Worm (Caenorhabditis elegans) whole organism, L1 larva: ENCODE data around the gene C29E4.12.
A peak's percentile ranks its signal among the peaks of the same experiment; 100 is the strongest.

ENCODE experiments used
- C16A3.4 ChIP-seq: fragments of 150-350 bp; optimal IDR thresholded peaks from 2 replicates; lab custom pipeline; 2014; ENCODE audit warnings: missing biosample characterization, missing genetic modification characterization
- C34B4.2 ChIP-seq: sonication (generic microtip); optimal IDR thresholded peaks from 2 replicates; lab custom pipeline; 2017; ENCODE audit warnings: mild to moderate bottlenecking, missing genetic modification characterization, missing compliant biosample characterization
- F16B12.6 ChIP-seq: fragments of 150-350 bp; optimal IDR thresholded peaks from 2 replicates; lab custom pipeline; 2014; ENCODE audit warnings: missing biosample characterization, missing genetic modification characterization
- aha-1 ChIP-seq: fragments of 150-350 bp; optimal IDR thresholded peaks from 2 replicates; lab custom pipeline; 2014; ENCODE audit warnings: missing biosample characterization, missing genetic modification characterization
- alr-1 ChIP-seq: fragments of 200-800 bp; sonication (Bioruptor generic); optimal IDR thresholded peaks from 2 replicates; lab custom pipeline; 2018; ENCODE audit warnings: borderline replicate concordance, mild to moderate bottlenecking, missing genetic modification characterization, missing compliant biosample characterization
- aly-2 ChIP-seq: fragments of 150-350 bp; optimal IDR thresholded peaks from 2 replicates; lab custom pipeline; 2014; ENCODE audit warnings: missing biosample characterization, missing genetic modification characterization
- blmp-1 ChIP-seq: fragments of 150-350 bp; optimal IDR thresholded peaks from 2 replicates; lab custom pipeline; 2014; ENCODE audit warnings: missing biosample characterization, missing genetic modification characterization
- ceh-8 ChIP-seq: fragments of 200-800 bp; sonication (Bioruptor generic); optimal IDR thresholded peaks from 2 replicates; lab custom pipeline; 2018; ENCODE audit warnings: mild to moderate bottlenecking, missing genetic modification characterization, moderate library complexity, missing compliant biosample characterization
- ceh-82 ChIP-seq, 3 experiments: fragments of 150-350 bp in 1 of 3; sonication (generic microtip) in 2 of 3; optimal IDR thresholded peaks; 2 replicates each; lab custom pipeline; 2014 to 2017; ENCODE audit warnings: missing biosample characterization in 3 of 3, missing genetic modification characterization in 3 of 3
- ceh-88 ChIP-seq: fragments of 200-800 bp; sonication (Bioruptor generic); IDR thresholded peaks from 2 replicates; pipeline ENCODE4 v1.3.6; 2022; ENCODE audit warnings: missing genetic modification characterization, missing compliant biosample characterization
- ces-1 ChIP-seq: fragments of 150-350 bp; optimal IDR thresholded peaks from 2 replicates; lab custom pipeline; 2014; ENCODE audit warnings: missing biosample characterization, missing genetic modification reagents, missing genetic modification characterization
- dpl-1 ChIP-seq, 3 experiments: fragments of 150-350 bp in 2 of 3; sonication (generic microtip) in 1 of 3; optimal IDR thresholded peaks; 2 replicates each; lab custom pipeline; 2014 to 2017; ENCODE audit warnings: missing biosample characterization in 3 of 3, missing genetic modification characterization in 3 of 3, missing genetic modification reagents in 3 of 3
- efl-1 ChIP-seq, 4 experiments: fragments of 150-350 bp; optimal IDR thresholded peaks in 3 of 4; peaks in 1 of 4; 1 replicate in 1 of 4; 2 replicates in 3 of 4; lab custom pipeline; 2014; ENCODE audit warnings: missing biosample characterization in 2 of 4, missing genetic modification characterization in 2 of 4, missing genetic modification reagents in 2 of 4
- efl-3 ChIP-seq: fragments of 200-800 bp; sonication (Bioruptor generic); optimal IDR thresholded peaks from 2 replicates; lab custom pipeline; 2018; ENCODE audit warnings: mild to moderate bottlenecking, missing genetic modification characterization, missing compliant biosample characterization
- egl-27 ChIP-seq, 2 experiments: fragments of 150-350 bp in 1 of 2; sonication (generic microtip); optimal IDR thresholded peaks; 3 replicates each; lab custom pipeline; 2017 to 2018; ENCODE audit warnings: missing biosample characterization in 2 of 2, missing genetic modification characterization in 2 of 2, missing genetic modification reagents in 2 of 2
- elt-2 ChIP-seq: sonication (generic microtip); optimal IDR thresholded peaks from 2 replicates; lab custom pipeline; 2016; ENCODE audit warnings: missing genetic modification characterization, mild to moderate bottlenecking, inconsistent platforms, missing compliant biosample characterization, missing genetic modification reagents
- elt-3 ChIP-seq, 6 experiments: fragments of 150-350 bp in 1 of 6; sonication (generic microtip); optimal IDR thresholded peaks; 2 replicates each; lab custom pipeline; 2017 to 2018; ENCODE audit warnings: missing biosample characterization in 6 of 6, missing genetic modification characterization in 6 of 6, inconsistent platforms in 1 of 6
- ets-5 ChIP-seq: fragments of 200-800 bp; sonication (Bioruptor generic); IDR thresholded peaks from 2 replicates; pipeline ENCODE4 v1.3.6; 2022; ENCODE audit warnings: missing genetic modification characterization, missing compliant biosample characterization
- fkh-4 ChIP-seq: sonication (generic microtip); optimal IDR thresholded peaks from 2 replicates; lab custom pipeline; 2016; ENCODE audit warnings: missing compliant biosample characterization, missing genetic modification characterization, borderline replicate concordance
- fkh-8 ChIP-seq: sonication (generic microtip); optimal IDR thresholded peaks from 2 replicates; lab custom pipeline; 2016; ENCODE audit warnings: mild to moderate bottlenecking, missing genetic modification characterization, missing compliant biosample characterization
- fos-1 ChIP-seq: fragments of 150-350 bp; optimal IDR thresholded peaks from 2 replicates; lab custom pipeline; 2014; ENCODE audit warnings: missing biosample characterization, missing genetic modification characterization
- grh-1 ChIP-seq: fragments of 200-800 bp; sonication (Bioruptor generic); IDR thresholded peaks from 2 replicates; pipeline ENCODE4 v1.3.6; 2022; ENCODE audit warnings: missing genetic modification reagents, missing genetic modification characterization, missing compliant biosample characterization
- hlh-4 ChIP-seq: sonication (generic microtip); optimal IDR thresholded peaks from 2 replicates; lab custom pipeline; 2016; ENCODE audit warnings: mild to moderate bottlenecking, missing genetic modification characterization, missing compliant biosample characterization
- isw-1 ChIP-seq: fragments of 200-800 bp; sonication (Bioruptor generic); IDR thresholded peaks from 2 replicates; pipeline ENCODE4 v1.3.6; 2022; ENCODE audit warnings: missing genetic modification characterization, missing compliant biosample characterization
- lin-15B ChIP-seq: fragments of 150-350 bp; sonication (generic microtip); optimal IDR thresholded peaks from 3 replicates; lab custom pipeline; 2014; ENCODE audit warnings: missing biosample characterization, missing genetic modification characterization
- lin-35 ChIP-seq, 2 experiments: fragments of 150-350 bp; optimal IDR thresholded peaks; 2 replicates each; lab custom pipeline; 2014; ENCODE audit warnings: missing biosample characterization in 2 of 2, missing genetic modification characterization in 2 of 2, missing genetic modification reagents in 2 of 2
- lin-39 ChIP-seq: fragments of 150-350 bp; optimal IDR thresholded peaks from 2 replicates; lab custom pipeline; 2014; ENCODE audit warnings: missing biosample characterization, missing genetic modification reagents, missing genetic modification characterization
- lir-3 ChIP-seq: sonication (generic microtip); optimal IDR thresholded peaks from 2 replicates; lab custom pipeline; 2016; ENCODE audit warnings: mild to moderate bottlenecking, missing genetic modification characterization, moderate library complexity, missing compliant biosample characterization; ENCODE audit not compliant: poor library complexity
- lsy-2 ChIP-seq, 2 experiments: fragments of 150-350 bp; optimal IDR thresholded peaks; 2 replicates each; lab custom pipeline; 2014; ENCODE audit warnings: missing biosample characterization in 2 of 2, missing genetic modification characterization in 2 of 2
- mep-1 ChIP-seq: fragments of 150-350 bp; optimal IDR thresholded peaks from 2 replicates; lab custom pipeline; 2014; ENCODE audit warnings: missing biosample characterization, missing genetic modification characterization
- nhr-19 ChIP-seq: fragments of 200-800 bp; sonication (Bioruptor generic); conservative IDR thresholded peaks from 2 replicates; pipeline ENCODE4 v1.3.6; 2022; ENCODE audit warnings: missing genetic modification characterization, missing compliant biosample characterization
- nhr-20 ChIP-seq: sonication (generic microtip); optimal IDR thresholded peaks from 2 replicates; lab custom pipeline; 2016; ENCODE audit warnings: mild to moderate bottlenecking, missing genetic modification characterization, missing compliant biosample characterization
- nhr-47 ChIP-seq: sonication (generic microtip); optimal IDR thresholded peaks from 2 replicates; lab custom pipeline; 2016; ENCODE audit warnings: mild to moderate bottlenecking, missing genetic modification characterization, moderate library complexity, missing compliant biosample characterization
- nhr-84 ChIP-seq: sonication (generic microtip); optimal IDR thresholded peaks from 2 replicates; lab custom pipeline; 2017; ENCODE audit warnings: missing biosample characterization, missing genetic modification characterization
- nhr-85 ChIP-seq: sonication (generic microtip); peaks from one replicate; lab custom pipeline; 2016; ENCODE audit warnings: missing genetic modification characterization, inconsistent platforms, missing compliant biosample characterization
- pag-3 ChIP-seq: sonication (generic microtip); optimal IDR thresholded peaks from 2 replicates; lab custom pipeline; 2017; ENCODE audit warnings: missing genetic modification characterization, mild to moderate bottlenecking, missing compliant biosample characterization, antibody characterized with exemption, borderline replicate concordance; ENCODE audit not compliant: insufficient read depth
- pqm-1 ChIP-seq: sonication (generic microtip); optimal IDR thresholded peaks from 3 replicates; lab custom pipeline; 2017; ENCODE audit warnings: missing biosample characterization, missing genetic modification characterization
- sptf-1 ChIP-seq: fragments of 150-350 bp; optimal IDR thresholded peaks from 2 replicates; lab custom pipeline; 2014; ENCODE audit warnings: missing biosample characterization, missing genetic modification characterization
- tbx-2 ChIP-seq: sonication (generic microtip); optimal IDR thresholded peaks from 2 replicates; lab custom pipeline; 2016; ENCODE audit warnings: missing genetic modification characterization, missing compliant biosample characterization
- tlp-1 ChIP-seq: fragments of 150-350 bp; optimal IDR thresholded peaks from 2 replicates; lab custom pipeline; 2014; ENCODE audit warnings: missing biosample characterization, missing genetic modification characterization
- unc-30 ChIP-seq: sonication (generic microtip); optimal IDR thresholded peaks from 2 replicates; lab custom pipeline; 2017; ENCODE audit warnings: missing biosample characterization, missing genetic modification characterization
- vab-15 ChIP-seq: sonication (generic microtip); optimal IDR thresholded peaks from 2 replicates; lab custom pipeline; 2017; ENCODE audit warnings: missing genotype, mild to moderate bottlenecking, missing genetic modification characterization, missing compliant biosample characterization
- xbp-1 ChIP-seq: sonication (generic microtip); optimal IDR thresholded peaks from 2 replicates; lab custom pipeline; 2016; ENCODE audit warnings: missing genetic modification characterization, missing compliant biosample characterization
- zag-1 ChIP-seq: fragments of 150-350 bp; optimal IDR thresholded peaks from 2 replicates; lab custom pipeline; 2014; ENCODE audit warnings: missing biosample characterization, missing genetic modification characterization
- zip-4 ChIP-seq: fragments of 200-800 bp; sonication (Bioruptor generic); optimal IDR thresholded peaks from 2 replicates; lab custom pipeline; 2018; ENCODE audit warnings: mild to moderate bottlenecking, missing genetic modification characterization, moderate library complexity, missing compliant biosample characterization

The C29E4.12 gene

DNA sequence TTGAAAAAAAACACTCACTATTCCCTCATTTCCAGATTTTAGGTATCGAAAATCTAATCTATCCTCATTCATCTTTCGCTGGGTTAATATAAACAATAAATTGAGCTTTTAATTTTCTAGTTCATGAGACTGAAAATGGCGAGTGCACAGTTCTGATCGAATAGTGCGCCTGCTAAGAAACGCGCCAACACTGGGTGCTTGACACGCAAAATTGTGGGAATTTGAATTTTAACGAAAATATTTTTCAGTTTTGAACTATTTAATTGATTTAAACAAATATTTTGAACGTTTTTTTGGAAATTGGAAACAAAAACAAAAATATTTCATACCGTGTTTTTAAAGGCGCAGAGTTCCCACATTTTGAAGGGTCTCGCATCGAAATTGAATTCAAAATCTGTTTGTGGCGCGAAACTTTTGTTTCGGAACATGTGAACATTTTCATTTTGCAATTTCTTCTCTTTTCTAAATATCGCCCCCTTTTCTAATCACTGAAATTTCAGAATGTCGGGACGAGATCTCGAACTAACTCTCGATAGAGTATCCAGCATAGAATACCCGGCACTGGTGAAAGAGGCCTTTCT lies 12.3 kb upstream of the C29E4.12 start, which contains the start of the genes C29E4.13 and npp-15 (continued):
- no peak for TF ChIP-seq zip-4
- TF ChIP-seq ces-1 (GFP tag; lab: Kevin White, UChicago) = no peak
- no peak for TF ChIP-seq fkh-8 (tag; lab: Kevin White, UChicago)
- peak in 1 of 3 experiments; percentile 35 for TF ChIP-seq ceh-82 (tag; optimal IDR thresholded peaks at IDR 0.05; lab: Kevin White, UChicago)
- TF ChIP-seq zag-1 = no peak
- no peak for TF ChIP-seq vab-15 (tag; lab: Kevin White, UChicago)
- no peak for TF ChIP-seq aha-1 (tag; lab: Kevin White, UChicago)
- TF ChIP-seq aly-2 (tag; lab: Kevin White, UChicago) = no peak
- TF ChIP-seq grh-1 = no peak
- peak; percentile 74 to 87 for TF ChIP-seq lin-35 (GFP tag; optimal IDR thresholded peaks at IDR 0.05; lab: Kevin White, UChicago)
- TF ChIP-seq lsy-2 (tag; optimal IDR thresholded peaks at IDR 0.05; lab: Kevin White, UChicago) = peak; percentile 64 to 74
- TF ChIP-seq tbx-2 = no peak
- no peak for TF ChIP-seq unc-30 (tag; lab: Kevin White, UChicago)
- TF ChIP-seq hlh-4 = no peak
- TF ChIP-seq fkh-4 (tag; lab: Kevin White, UChicago) = no peak
- TF ChIP-seq blmp-1 (tag; lab: Kevin White, UChicago) = peak; percentile 33
- TF ChIP-seq isw-1 (GFP tag; lab: Robert Waterston, UW) = no peak
- peak; percentile 39 for TF ChIP-seq xbp-1 (tag; lab: Kevin White, UChicago)
- TF ChIP-seq C34B4.2 (tag; lab: Kevin White, UChicago) = no peak
- TF ChIP-seq efl-3 (GFP tag; lab: Kevin White, UChicago) = no peak
- TF ChIP-seq tlp-1 (tag; lab: Kevin White, UChicago) = no peak
- no peak for TF ChIP-seq lir-3 (tag; lab: Kevin White, UChicago)
- no peak for TF ChIP-seq ceh-8 (GFP tag; lab: Kevin White, UChicago)
- no peak for TF ChIP-seq pqm-1 (tag; lab: Kevin White, UChicago)
- peak; percentile 70 for TF ChIP-seq mep-1 (tag; lab: Kevin White, UChicago)
- TF ChIP-seq fos-1 (tag; lab: Kevin White, UChicago) = no peak
- no peak for TF ChIP-seq elt-3 (tag; optimal IDR thresholded peaks at IDR 0.05; lab: Kevin White, UChicago)
- TF ChIP-seq dpl-1 (GFP tag; optimal IDR thresholded peaks at IDR 0.05; lab: Kevin White, UChicago) = peak; percentile 56 to 87 (median 83)
- TF ChIP-seq pag-3 (tag; lab: Kevin White, UChicago) = no peak
- TF ChIP-seq lin-15B (tag; lab: Kevin White, UChicago) = peak; percentile 18
- TF ChIP-seq elt-2 (tag; lab: Kevin White, UChicago) = no peak
- TF ChIP-seq, all 84 proteins: peak for 21

DNA sequence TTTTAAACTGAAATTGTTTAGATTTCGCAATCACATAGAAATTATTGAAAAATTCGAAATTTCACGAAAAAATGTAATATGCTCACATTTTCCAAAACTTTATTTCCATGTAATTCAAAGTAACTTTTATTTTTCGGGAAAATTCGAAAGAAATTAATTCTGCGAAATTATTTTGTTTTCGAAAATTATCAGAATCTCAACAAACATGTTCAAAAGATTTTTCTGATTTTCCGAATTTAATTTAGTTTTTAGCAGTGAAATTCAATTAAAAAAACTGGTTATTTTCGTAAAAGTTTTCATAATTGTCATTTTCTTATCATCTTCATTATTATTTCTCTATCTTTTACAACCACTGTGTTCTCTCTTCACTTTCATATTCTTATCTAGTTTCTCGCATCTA lies 7.7 kb upstream of the C29E4.12 start, which contains the start of gene ran-2:
Gene ran-2, plus strand, starts transcription at position 301 of the 400 bp plus-strand sequence.
- TF ChIP-seq fos-1 (tag; lab: Kevin White, UChicago) = no peak
- peak in 1 of 2 experiments; percentile 11 for TF ChIP-seq lin-35 (GFP tag; optimal IDR thresholded peaks at IDR 0.05; lab: Kevin White, UChicago)

DNA sequence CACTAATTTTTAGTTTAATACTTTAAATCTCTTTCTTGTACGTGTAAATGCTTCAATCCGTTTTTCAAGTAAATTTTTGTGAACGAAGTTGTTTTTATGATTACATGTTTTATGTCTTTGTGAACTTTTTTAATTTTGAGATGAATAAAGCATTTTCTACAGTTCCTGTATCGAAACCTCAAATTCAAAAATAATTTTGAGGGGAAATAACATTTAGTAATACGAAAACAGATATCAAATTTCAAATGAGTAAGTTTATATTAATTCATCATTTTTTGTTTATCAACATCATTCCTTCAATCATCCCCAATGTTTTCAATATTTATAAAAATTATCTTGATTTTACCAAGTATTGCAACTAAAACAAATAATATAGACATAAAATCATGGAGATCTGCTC lies 3.4 kb upstream of the C29E4.12 start, which contains the start of gene C29E4.10:
Gene C29E4.10, plus strand, starts transcription at position 301 of the 400 bp plus-strand sequence.
- no peak for TF ChIP-seq nhr-20 (tag; lab: Kevin White, UChicago)
- no peak for TF ChIP-seq C16A3.4
- no peak for TF ChIP-seq ets-5 (GFP tag; lab: Robert Waterston, UW)
- TF ChIP-seq elt-2 (tag; lab: Kevin White, UChicago) = no peak
- TF ChIP-seq lin-39 (tag; lab: Kevin White, UChicago) = no peak
- no peak for TF ChIP-seq nhr-85 (tag; lab: Kevin White, UChicago)
- no peak for TF ChIP-seq nhr-47
- TF ChIP-seq fos-1 (tag; lab: Kevin White, UChicago) = no peak
- TF ChIP-seq F16B12.6 (tag; lab: Kevin White, UChicago) = no peak
- TF ChIP-seq nhr-84 (tag; lab: Kevin White, UChicago) = no peak
- TF ChIP-seq mep-1 (tag; lab: Kevin White, UChicago) = no peak
- TF ChIP-seq sptf-1 = no peak
- TF ChIP-seq nhr-19 (GFP tag; lab: Robert Waterston, UW) = no peak
- no peak for TF ChIP-seq egl-27 (tag; optimal IDR thresholded peaks at IDR 0.05; lab: Kevin White, UChicago)
- no peak for TF ChIP-seq blmp-1 (tag; lab: Kevin White, UChicago)
- no peak for TF ChIP-seq alr-1 (tag; lab: Kevin White, UChicago)
- no peak for TF ChIP-seq ceh-88 (GFP tag; lab: Robert Waterston, UW)
- TF ChIP-seq efl-1 (optimal IDR thresholded peaks at IDR 0.05; lab: Kevin White, UChicago) = no peak
- TF ChIP-seq efl-1 (GFP tag; optimal IDR thresholded peaks at IDR 0.05 in 1 of 2; lab: Kevin White, UChicago) = no peak
